Worm (Caenorhabditis elegans): ENCODE data around the gene tkr-3.

The tkr-3 gene

DNA sequence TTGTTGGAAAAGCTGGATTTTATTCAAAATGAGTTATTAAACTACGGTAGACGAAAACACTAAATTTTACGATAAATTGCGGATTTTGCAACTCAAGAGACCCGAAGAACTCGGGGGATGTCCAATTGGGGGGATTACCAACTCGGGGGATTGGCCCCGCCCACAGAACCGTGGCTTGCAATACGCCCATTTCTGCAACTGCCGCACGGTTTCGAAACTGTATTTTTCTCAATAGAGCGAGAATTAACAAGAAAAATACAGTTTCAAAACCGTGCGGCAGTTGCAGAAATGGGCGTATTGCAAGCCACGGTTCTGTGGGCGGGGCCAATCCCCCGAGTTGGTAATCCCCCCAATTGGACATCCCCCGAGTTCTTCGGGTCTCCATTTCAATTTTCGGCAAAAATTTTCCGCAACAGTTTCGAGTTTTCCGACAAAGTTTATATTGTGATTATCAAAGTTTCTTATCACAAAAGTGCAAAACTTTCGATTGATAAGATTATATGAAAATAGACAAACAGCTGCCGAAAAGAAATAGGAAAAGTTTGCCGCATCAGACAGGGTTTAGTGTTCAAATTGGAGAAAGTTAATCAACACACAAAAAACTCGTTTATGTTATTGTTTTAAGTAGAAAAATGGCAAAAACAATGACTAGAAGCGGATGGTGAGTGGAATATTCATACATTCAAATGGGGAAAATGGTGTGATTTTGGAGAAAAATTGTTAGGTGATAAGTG is 31.9 kb downstream of the tkr-3 start:
- TF ChIP-seq ces-1 (GFP tag; optimal IDR thresholded peaks at IDR 0.05) (peak; percentile 12), lsy-2 (tag; optimal IDR thresholded peaks at IDR 0.05) (peak; percentile 76)

DNA sequence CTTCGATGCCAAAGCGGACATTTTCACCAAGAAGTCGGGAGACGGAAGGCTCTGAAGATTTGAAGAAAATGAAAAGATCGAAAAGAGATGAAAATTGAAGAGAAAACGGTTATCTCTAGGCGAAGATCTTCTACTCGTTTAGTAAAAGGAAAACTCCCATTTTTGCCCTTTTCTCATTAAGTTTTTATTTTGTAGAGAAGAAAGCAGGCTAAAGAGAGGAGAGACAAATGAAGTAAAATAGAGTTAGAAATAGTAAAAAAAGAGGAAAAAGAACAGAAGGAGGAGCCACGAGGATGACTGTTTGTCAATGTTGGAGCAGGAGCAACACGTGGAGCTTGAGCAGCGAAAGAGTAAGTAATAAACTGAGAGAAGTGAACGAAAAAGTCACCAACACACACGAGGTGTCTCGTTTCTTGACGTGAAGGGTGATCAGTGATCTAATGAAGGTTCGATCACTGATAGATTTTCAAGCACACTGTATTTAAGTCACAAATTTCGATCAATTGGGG is 33.0 kb downstream of the tkr-3 start, which contains the start of gene ivd-1:
Gene ivd-1, minus strand, starts transcription at position 51 of the 509 bp plus-strand sequence.
- TF ChIP-seq unc-62 (GFP tag; optimal IDR thresholded peaks at IDR 0.05) = no peak
- no peak for TF ChIP-seq blmp-1 (tag; optimal IDR thresholded peaks at IDR 0.05)
- no peak for TF ChIP-seq ces-1 (GFP tag; optimal IDR thresholded peaks at IDR 0.05)
- no peak for TF ChIP-seq drap-1 (GFP tag; optimal IDR thresholded peaks at IDR 0.05)
- TF ChIP-seq nhr-237 (tag; optimal IDR thresholded peaks at IDR 0.05) = no peak
- TF ChIP-seq nhr-2 (tag; optimal IDR thresholded peaks at IDR 0.05) = no peak
- no peak for TF ChIP-seq M03D4.4 (tag; optimal IDR thresholded peaks at IDR 0.05)
- TF ChIP-seq pha-4 (tag; optimal IDR thresholded peaks at IDR 0.05) = no peak
- TF ChIP-seq bed-3 (GFP tag; optimal IDR thresholded peaks at IDR 0.05) = no peak
- no peak for TF ChIP-seq sem-2 (GFP tag; optimal IDR thresholded peaks at IDR 0.05)
- TF ChIP-seq mls-2 (tag; optimal IDR thresholded peaks at IDR 0.05) = no peak
- no peak for TF ChIP-seq unc-120 (tag; optimal IDR thresholded peaks at IDR 0.05; ENCODE audit: poor library complexity, severe bottlenecking)
- no peak for TF ChIP-seq ceh-83 (GFP tag; optimal IDR thresholded peaks at IDR 0.05)
- TF ChIP-seq mep-1 (tag; optimal IDR thresholded peaks at IDR 0.05) = no peak
- TF ChIP-seq lin-13 (tag; optimal IDR thresholded peaks at IDR 0.05) = no peak
- no peak for TF ChIP-seq nhr-28 (tag; optimal IDR thresholded peaks at IDR 0.05)
- TF ChIP-seq ham-2 (GFP tag; optimal IDR thresholded peaks at IDR 0.05) = no peak
- no peak for TF ChIP-seq ztf-11 (tag; optimal IDR thresholded peaks at IDR 0.05)

DNA sequence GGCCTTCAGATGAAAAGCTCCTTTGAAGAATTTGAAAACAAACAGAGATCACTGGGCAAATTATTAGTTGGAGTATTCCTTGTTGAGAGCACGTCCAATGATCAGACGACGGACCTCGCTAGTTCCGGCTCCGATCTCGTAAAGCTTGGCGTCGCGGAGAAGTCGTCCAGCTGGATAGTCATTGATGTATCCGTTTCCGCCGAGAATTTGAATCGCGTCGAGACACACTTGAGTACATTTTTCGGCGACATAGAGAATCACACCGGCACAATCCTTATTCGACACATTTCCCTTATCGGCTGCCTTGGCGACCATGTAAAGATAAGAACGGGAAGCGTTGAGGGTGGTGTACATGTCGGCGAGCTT is 35.0 kb downstream of the tkr-3 start:
- no peak for TF ChIP-seq nhr-237 (tag; optimal IDR thresholded peaks at IDR 0.05)
- TF ChIP-seq lin-13 (tag; optimal IDR thresholded peaks at IDR 0.05) = no peak
- TF ChIP-seq nhr-28 (tag; optimal IDR thresholded peaks at IDR 0.05) = no peak
- no peak for TF ChIP-seq hlh-1 (tag; optimal IDR thresholded peaks at IDR 0.05)
- TF ChIP-seq unc-39 (tag; optimal IDR thresholded peaks at IDR 0.05) = no peak
- no peak for TF ChIP-seq pha-4 (tag; optimal IDR thresholded peaks at IDR 0.05)
- TF ChIP-seq nhr-12 (tag; optimal IDR thresholded peaks at IDR 0.05) = no peak
- TF ChIP-seq bed-3 (GFP tag; optimal IDR thresholded peaks at IDR 0.05) = no peak
- TF ChIP-seq cnd-1 (tag; optimal IDR thresholded peaks at IDR 0.05) = no peak
- TF ChIP-seq ham-2 (GFP tag; optimal IDR thresholded peaks at IDR 0.05) = no peak
- TF ChIP-seq ceh-43 (GFP tag; optimal IDR thresholded peaks at IDR 0.05) = no peak
- no peak for TF ChIP-seq lsy-2 (tag; optimal IDR thresholded peaks at IDR 0.05)
- no peak for TF ChIP-seq ceh-83 (GFP tag; optimal IDR thresholded peaks at IDR 0.05)
- TF ChIP-seq zip-8 (tag; optimal IDR thresholded peaks at IDR 0.05) = no peak
- no peak for TF ChIP-seq ces-1 (GFP tag; optimal IDR thresholded peaks at IDR 0.05)
- TF ChIP-seq sem-2 (GFP tag; optimal IDR thresholded peaks at IDR 0.05) = no peak

ce11 chrIV:5086243-5086960 is 35.5 kb downstream of the tkr-3 start:
- TF ChIP-seq ceh-43 (GFP tag; optimal IDR thresholded peaks at IDR 0.05) (no peak), mls-2 (tag; optimal IDR thresholded peaks at IDR 0.05) (no peak), nhr-28 (tag; optimal IDR thresholded peaks at IDR 0.05) (no peak), tbx-8 (GFP tag; optimal IDR thresholded peaks at IDR 0.05) (no peak), pha-4 (tag; optimal IDR thresholded peaks at IDR 0.05) (no peak), zip-8 (tag; optimal IDR thresholded peaks at IDR 0.05) (no peak), nhr-12 (tag; optimal IDR thresholded peaks at IDR 0.05) (no peak), unc-39 (tag; optimal IDR thresholded peaks at IDR 0.05) (no peak), sptf-1 (tag; optimal IDR thresholded peaks at IDR 0.05) (no peak), unc-120 (tag; optimal IDR thresholded peaks at IDR 0.05; ENCODE audit: poor library complexity, severe bottlenecking) (no peak), lin-13 (tag; optimal IDR thresholded peaks at IDR 0.05) (no peak), bed-3 (GFP tag; optimal IDR thresholded peaks at IDR 0.05) (no peak)

DNA sequence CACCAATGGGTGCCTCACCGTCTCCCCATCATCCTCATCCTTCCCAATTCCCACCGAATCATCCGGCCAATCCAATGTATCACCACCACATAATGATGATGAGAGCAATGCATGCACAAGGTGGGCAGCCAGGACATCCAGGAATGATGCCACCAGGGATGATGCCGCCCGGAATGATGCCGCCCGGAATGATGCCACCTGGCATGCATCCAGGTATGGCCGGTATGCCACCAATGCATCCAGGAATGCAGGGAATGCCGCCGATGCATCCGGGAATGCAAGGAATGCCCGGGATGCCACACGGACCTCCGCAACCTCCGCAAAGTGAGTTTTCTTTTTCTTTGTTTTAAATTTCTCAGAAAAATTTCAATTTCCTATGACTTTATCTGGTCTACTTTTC is 36.1 kb downstream of the tkr-3 start:
- TF ChIP-seq mab-5 (tag; optimal IDR thresholded peaks at IDR 0.05) (no peak), ceh-39 (tag; optimal IDR thresholded peaks at IDR 0.05) (no peak), ces-1 (GFP tag; optimal IDR thresholded peaks at IDR 0.05) (no peak), mls-2 (tag; optimal IDR thresholded peaks at IDR 0.05) (no peak), elt-3 (tag; optimal IDR thresholded peaks at IDR 0.05) (no peak), zip-8 (tag; optimal IDR thresholded peaks at IDR 0.05) (no peak), ceh-43 (GFP tag; optimal IDR thresholded peaks at IDR 0.05) (no peak), ztf-11 (tag; optimal IDR thresholded peaks at IDR 0.05) (no peak), M03D4.4 (tag; optimal IDR thresholded peaks at IDR 0.05) (no peak), unc-120 (tag; optimal IDR thresholded peaks at IDR 0.05; ENCODE audit: poor library complexity, severe bottlenecking) (no peak), lsy-2 (tag; optimal IDR thresholded peaks at IDR 0.05) (no peak), flh-1 (GFP tag; optimal IDR thresholded peaks at IDR 0.05) (no peak), ham-2 (GFP tag; optimal IDR thresholded peaks at IDR 0.05) (no peak)
